Worm (Caenorhabditis elegans) whole organism, midembryonic: ENCODE results near the gene nspb-6.

Experiments used
- T22C8.4 ChIP-seq: fragments of 200-800 bp; sonication (Bioruptor generic); IDR thresholded peaks from 2 replicates; pipeline ENCODE4 v1.3.6; 2022; ENCODE audit warnings: missing genetic modification characterization, missing compliant biosample characterization
- cog-1 ChIP-seq: sonication (generic microtip); optimal IDR thresholded peaks from 2 replicates; lab custom pipeline; 2016; ENCODE audit warnings: missing genetic modification characterization, missing compliant biosample characterization
- flt-1 ChIP-seq: fragments of 200-800 bp; sonication (Bioruptor generic); IDR thresholded peaks from 2 replicates; pipeline ENCODE4 v1.3.6; 2022; ENCODE audit warnings: missing genetic modification characterization, missing compliant biosample characterization
- klf-2 ChIP-seq: fragments of 200-800 bp; sonication (Bioruptor generic); conservative IDR thresholded peaks from 2 replicates; pipeline ENCODE4 v1.3.6; 2022; ENCODE audit warnings: missing genetic modification reagents, missing genetic modification characterization, missing compliant biosample characterization
- med-1 ChIP-seq: sonication (generic microtip); optimal IDR thresholded peaks from 2 replicates; lab custom pipeline; 2017; ENCODE audit warnings: missing genetic modification characterization, mild to moderate bottlenecking, missing compliant biosample characterization, antibody characterized with exemption, missing genetic modification reagents; ENCODE audit not compliant: insufficient read depth
- ref-1 ChIP-seq: fragments of 200-800 bp; sonication (Bioruptor generic); conservative IDR thresholded peaks from 2 replicates; pipeline ENCODE4 v1.3.6; 2022; ENCODE audit warnings: missing genetic modification reagents, missing genetic modification characterization, missing compliant biosample characterization
- tab-1 ChIP-seq: fragments of 200-800 bp; sonication (Bioruptor generic); IDR thresholded peaks from 2 replicates; pipeline ENCODE4 v1.3.6; 2022; ENCODE audit warnings: missing genetic modification characterization, missing compliant biosample characterization
- ztf-23 ChIP-seq: fragments of 200-800 bp; sonication (Bioruptor generic); IDR thresholded peaks from 2 replicates; pipeline ENCODE4 v1.3.6; 2022; ENCODE audit warnings: missing genetic modification reagents, missing genetic modification characterization, missing compliant biosample characterization
- ztf-29 ChIP-seq: fragments of 200-800 bp; sonication (Bioruptor generic); IDR thresholded peaks from 2 replicates; pipeline ENCODE4 v1.3.6; 2022; ENCODE audit warnings: missing genetic modification reagents, missing genetic modification characterization, missing compliant biosample characterization

Gene nspb-6

ce11 chrIV:5865818-5866217, 29.5 kb upstream of the nspb-6 start, which contains the start of gene spe-27:
Gene spe-27, minus strand, starts transcription at chrIV:5865918.
- TF ChIP-seq T22C8.4, result no peak
- TF ChIP-seq ztf-23 (GFP tag; lab: Robert Waterston, UW), result no peak
- TF ChIP-seq klf-2 (GFP tag; lab: Robert Waterston, UW), result no peak
- TF ChIP-seq ref-1 (GFP tag; lab: Robert Waterston, UW), result no peak
- no peak for TF ChIP-seq flt-1 (GFP tag; lab: Robert Waterston, UW)
- TF ChIP-seq cog-1 (tag; lab: Kevin White, UChicago), result no peak
- no peak for TF ChIP-seq ztf-29 (GFP tag; lab: Robert Waterston, UW)
- no peak for TF ChIP-seq tab-1 (GFP tag; lab: Robert Waterston, UW)
- TF ChIP-seq med-1 (GFP tag; lab: Kevin White, UChicago), result no peak

- TF ChIP-seq klf-2 (GFP tag; lab: Robert Waterston, UW) (no peak), ztf-29 (GFP tag; lab: Robert Waterston, UW) (no peak), med-1 (GFP tag; lab: Kevin White, UChicago) (no peak), ztf-23 (GFP tag; lab: Robert Waterston, UW) (no peak), tab-1 (GFP tag; lab: Robert Waterston, UW) (no peak), flt-1 (GFP tag; lab: Robert Waterston, UW) (no peak), ref-1 (GFP tag; lab: Robert Waterston, UW) (no peak), T22C8.4 (no peak), cog-1 (tag; lab: Kevin White, UChicago) (no peak)
Measured at ce11 chrIV:5867189-5867588, 28.1 kb upstream of the nspb-6 start, which contains the start of gene C06E7.88. Gene C06E7.88, minus strand, starts transcription at chrIV:5867289.

ce11 chrIV:5869354-5869753, 25.9 kb upstream of the nspb-6 start:
- no peak for TF ChIP-seq ztf-23 (GFP tag; lab: Robert Waterston, UW)
- TF ChIP-seq T22C8.4, result no peak
- no peak for TF ChIP-seq ref-1 (GFP tag; lab: Robert Waterston, UW)
- TF ChIP-seq ztf-29 (GFP tag; lab: Robert Waterston, UW), result no peak
- no peak for TF ChIP-seq tab-1 (GFP tag; lab: Robert Waterston, UW)
- no peak for TF ChIP-seq flt-1 (GFP tag; lab: Robert Waterston, UW)
- no peak for TF ChIP-seq klf-2 (GFP tag; lab: Robert Waterston, UW)
- no peak for TF ChIP-seq med-1 (GFP tag; lab: Kevin White, UChicago)
- no peak for TF ChIP-seq cog-1 (tag; lab: Kevin White, UChicago)

- no peak for TF ChIP-seq med-1 (GFP tag; lab: Kevin White, UChicago)
- TF ChIP-seq cog-1 (tag; lab: Kevin White, UChicago), result no peak
- TF ChIP-seq ztf-23 (GFP tag; lab: Robert Waterston, UW), result no peak
- no peak for TF ChIP-seq T22C8.4
- TF ChIP-seq tab-1 (GFP tag; lab: Robert Waterston, UW), result no peak
- no peak for TF ChIP-seq ref-1 (GFP tag; lab: Robert Waterston, UW)
- no peak for TF ChIP-seq ztf-29 (GFP tag; lab: Robert Waterston, UW)
- no peak for TF ChIP-seq klf-2 (GFP tag; lab: Robert Waterston, UW)
- TF ChIP-seq flt-1 (GFP tag; lab: Robert Waterston, UW), result no peak
Measured at ce11 chrIV:5870072-5870471, 25.2 kb upstream of the nspb-6 start, which contains the start of gene srv-17. Gene srv-17, minus strand, starts transcription at chrIV:5870172.

- TF ChIP-seq flt-1 (GFP tag; lab: Robert Waterston, UW), result no peak
- TF ChIP-seq tab-1 (GFP tag; lab: Robert Waterston, UW), result no peak
- TF ChIP-seq T22C8.4, result no peak
- TF ChIP-seq ztf-29 (GFP tag; lab: Robert Waterston, UW), result no peak
Measured at ce11 chrIV:5873825-5874224, 21.5 kb upstream of the nspb-6 start, which contains the start of gene srv-19. Gene srv-19, minus strand, starts transcription at chrIV:5873925.

- TF ChIP-seq cog-1 (tag; lab: Kevin White, UChicago) (no peak), med-1 (GFP tag; lab: Kevin White, UChicago) (no peak), klf-2 (GFP tag; lab: Robert Waterston, UW) (no peak), ref-1 (GFP tag; lab: Robert Waterston, UW) (no peak), flt-1 (GFP tag; lab: Robert Waterston, UW) (no peak), ztf-23 (GFP tag; lab: Robert Waterston, UW) (no peak), tab-1 (GFP tag; lab: Robert Waterston, UW) (no peak), T22C8.4 (no peak), ztf-29 (GFP tag; lab: Robert Waterston, UW) (no peak)
Measured at ce11 chrIV:5877246-5877645, 18.0 kb upstream of the nspb-6 start, which contains the start of gene srv-21. Gene srv-21, minus strand, starts transcription at chrIV:5877346.

- TF ChIP-seq tab-1 (GFP tag; lab: Robert Waterston, UW), result no peak
- no peak for TF ChIP-seq T22C8.4
- no peak for TF ChIP-seq ztf-23 (GFP tag; lab: Robert Waterston, UW)
- TF ChIP-seq flt-1 (GFP tag; lab: Robert Waterston, UW), result no peak
- no peak for TF ChIP-seq ztf-29 (GFP tag; lab: Robert Waterston, UW)
- TF ChIP-seq klf-2 (GFP tag; lab: Robert Waterston, UW), result no peak
- TF ChIP-seq cog-1 (tag; lab: Kevin White, UChicago), result no peak
- no peak for TF ChIP-seq ref-1 (GFP tag; lab: Robert Waterston, UW)
- TF ChIP-seq med-1 (GFP tag; lab: Kevin White, UChicago), result no peak
Measured at ce11 chrIV:5879853-5880252, 15.4 kb upstream of the nspb-6 start, which contains the start of gene srv-22. Gene srv-22, minus strand, starts transcription at chrIV:5879953.

ce11 chrIV:5884500-5884899, 10.8 kb upstream of the nspb-6 start, which contains the start of gene H04M03.11:
Gene H04M03.11, minus strand, starts transcription at chrIV:5884600.
- TF ChIP-seq med-1 (GFP tag; lab: Kevin White, UChicago) (no peak), ref-1 (GFP tag; lab: Robert Waterston, UW) (no peak), ztf-23 (GFP tag; lab: Robert Waterston, UW) (no peak), tab-1 (GFP tag; lab: Robert Waterston, UW) (no peak), cog-1 (tag; lab: Kevin White, UChicago) (no peak), flt-1 (GFP tag; lab: Robert Waterston, UW) (no peak), klf-2 (GFP tag; lab: Robert Waterston, UW) (no peak), ztf-29 (GFP tag; lab: Robert Waterston, UW) (no peak), T22C8.4 (no peak)
